Worm (Caenorhabditis elegans): ENCODE results near the gene ipla-1.

The ipla-1 gene

ce11 chrII:4638241-4638640, 37.1 kb upstream of the ipla-1 start, which contains the start of gene che-10:
TSS of gene che-10 (minus strand) at chrII:4638341.
- no peak for TF ChIP-seq nhr-10 (tag; optimal IDR thresholded peaks at IDR 0.05)
- no peak for TF ChIP-seq zag-1 (tag; optimal IDR thresholded peaks at IDR 0.05)
- TF ChIP-seq daf-12 (tag; optimal IDR thresholded peaks at IDR 0.05): no peak
- no peak for TF ChIP-seq saeg-2 (GFP tag; IDR thresholded peaks at IDR 0.05)
- no peak for TF ChIP-seq vab-7 (GFP tag; IDR thresholded peaks at IDR 0.05)
- TF ChIP-seq egl-27 (tag; optimal IDR thresholded peaks at IDR 0.05): no peak
- TF ChIP-seq nhr-28 (tag; optimal IDR thresholded peaks at IDR 0.05): no peak
- no peak for TF ChIP-seq T26A8.4 (GFP tag; IDR thresholded peaks at IDR 0.05)
- no peak for TF ChIP-seq fkh-10 (GFP tag; optimal IDR thresholded peaks at IDR 0.05)
- TF ChIP-seq sdz-12 (GFP tag; optimal IDR thresholded peaks at IDR 0.05): no peak
- TF ChIP-seq tra-1 (GFP tag; IDR thresholded peaks at IDR 0.05): no peak
- no peak for TF ChIP-seq spr-3 (GFP tag; optimal IDR thresholded peaks at IDR 0.05)
- no peak for TF ChIP-seq hif-1 (tag; optimal IDR thresholded peaks at IDR 0.05)
- no peak for TF ChIP-seq ztf-7 (tag; optimal IDR thresholded peaks at IDR 0.05)
- TF ChIP-seq zip-2 (tag; optimal IDR thresholded peaks at IDR 0.05): no peak
- TF ChIP-seq ceh-32 (tag; optimal IDR thresholded peaks at IDR 0.05; ENCODE audit: poor library complexity): no peak
- TF ChIP-seq fos-1 (tag; optimal IDR thresholded peaks at IDR 0.05): no peak
- no peak for TF ChIP-seq dmd-6 (GFP tag; IDR thresholded peaks at IDR 0.05)
- TF ChIP-seq F49E8.2 (tag; optimal IDR thresholded peaks at IDR 0.05; ENCODE audit: borderline replicate concordance): no peak

DNA sequence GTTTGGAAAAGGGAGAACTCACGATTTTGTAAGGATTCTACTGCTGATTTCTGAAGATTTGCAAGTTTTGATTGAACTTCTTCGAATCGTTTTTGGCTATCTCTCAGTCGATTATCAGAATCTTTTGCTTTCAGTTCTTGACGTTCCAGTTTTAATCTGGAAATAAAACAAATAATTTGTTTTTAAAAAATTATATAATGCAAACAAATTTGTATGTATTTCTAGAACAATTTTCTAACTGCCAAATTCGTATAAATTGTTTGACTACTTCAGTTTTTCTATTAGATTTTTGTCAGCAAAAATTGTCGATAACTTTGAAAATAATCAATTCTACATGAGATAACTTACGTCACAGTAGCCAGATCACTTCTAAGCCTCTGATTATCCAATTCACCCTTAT, 30.3 kb upstream of the ipla-1 start:
- TF ChIP-seq Y75B8A.6 (GFP tag; IDR thresholded peaks at IDR 0.05): no peak
- peak in 1 of 2 experiments; percentile 90 for TF ChIP-seq unc-62 (GFP tag; optimal IDR thresholded peaks at IDR 0.05 in 1 of 2)
- TF ChIP-seq unc-62 (tag; optimal IDR thresholded peaks at IDR 0.05): no peak
- TF ChIP-seq F10B5.3 (tag; optimal IDR thresholded peaks at IDR 0.05): no peak

- TF ChIP-seq ceh-20 (GFP tag; IDR thresholded peaks at IDR 0.05) (no peak), saeg-2 (GFP tag; IDR thresholded peaks at IDR 0.05) (no peak), gei-8 (GFP tag; optimal IDR thresholded peaks at IDR 0.05) (no peak)
Observed at ce11 chrII:4626606-4627005, 25.4 kb upstream of the ipla-1 start, which contains the start of gene F35D11.1. TSS of gene F35D11.1 (plus strand) at chrII:4626906.

- TF ChIP-seq unc-39 (tag; optimal IDR thresholded peaks at IDR 0.05): no peak
- TF ChIP-seq unc-62 (GFP tag; optimal IDR thresholded peaks at IDR 0.05 in 1 of 2): peak in 1 of 2 experiments; percentile 47
- no peak for TF ChIP-seq unc-62 (tag; optimal IDR thresholded peaks at IDR 0.05)
- no peak for TF ChIP-seq ztf-11 (tag; optimal IDR thresholded peaks at IDR 0.05)
Observed at ce11 chrII:4621650-4622049, 20.5 kb upstream of the ipla-1 start, which contains the start of gene clec-139. TSS of gene clec-139 (minus strand) at chrII:4621750.

ce11 chrII:4619700-4620099, 18.5 kb upstream of the ipla-1 start, which contains the start of gene clec-138:
TSS of gene clec-138 (minus strand) at chrII:4619800.
- TF ChIP-seq nhr-111 (GFP tag; optimal IDR thresholded peaks at IDR 0.05): no peak
- no peak for TF ChIP-seq hif-1 (tag; optimal IDR thresholded peaks at IDR 0.05)
- no peak for TF ChIP-seq dmd-9 (GFP tag; IDR thresholded peaks at IDR 0.05)
- TF ChIP-seq snpc-1.2 (GFP tag; IDR thresholded peaks at IDR 0.05): no peak
- no peak for TF ChIP-seq zfp-3 (GFP tag; conservative IDR thresholded peaks at IDR 0.05)
- no peak for TF ChIP-seq cey-2 (tag; optimal IDR thresholded peaks at IDR 0.05; ENCODE audit: borderline replicate concordance, insufficient read depth)
- TF ChIP-seq skn-1 (tag; optimal IDR thresholded peaks at IDR 0.05): no peak
- TF ChIP-seq aha-1 (tag): no peak
- TF ChIP-seq snpc-4 (tag; optimal IDR thresholded peaks at IDR 0.05): no peak
- no peak for TF ChIP-seq ztf-7 (tag; optimal IDR thresholded peaks at IDR 0.05)
- no peak for TF ChIP-seq zip-2 (tag; optimal IDR thresholded peaks at IDR 0.05)
- TF ChIP-seq egl-27 (tag; optimal IDR thresholded peaks at IDR 0.05): no peak
- no peak for TF ChIP-seq tag-97 (GFP tag; IDR thresholded peaks at IDR 0.05)
- TF ChIP-seq aly-2 (tag; optimal IDR thresholded peaks at IDR 0.05): no peak
